Fruit fly (Drosophila melanogaster) whole organism, wandering third instar larva: ENCODE results near the gene CG15642.

Source experiments
- CrebA ChIP-seq: fragments of 200-800 bp; sonication (Bioruptor generic); optimal IDR thresholded peaks from 2 replicates; lab custom pipeline; 2016; ENCODE audit warnings: missing biosample characterization, mild to moderate bottlenecking, missing genetic modification characterization, borderline replicate concordance
- GATAd ChIP-seq: sonication (Bioruptor generic); optimal IDR thresholded peaks from 2 replicates; lab custom pipeline; 2016; ENCODE audit warnings: missing biosample characterization, missing genetic modification characterization
- Mio ChIP-seq: sonication (Bioruptor generic); optimal IDR thresholded peaks from 2 replicates; lab custom pipeline; 2016; ENCODE audit warnings: missing biosample characterization, missing genetic modification characterization
- Myc ChIP-seq: fragments of >200 bp; optimal IDR thresholded peaks from 2 replicates; lab custom pipeline; 2017
- Sp1 ChIP-seq: fragments of 200-800 bp; sonication (Bioruptor generic); optimal IDR thresholded peaks from 3 replicates; lab custom pipeline; 2019; ENCODE audit warnings: missing biosample characterization, mild to moderate bottlenecking, missing genetic modification characterization, moderate library complexity
- Vsx2 ChIP-seq: fragments of 200-300, 225-300 bp; sonication (Bioruptor generic); optimal IDR thresholded peaks from 2 replicates; lab custom pipeline; 2018; ENCODE audit warnings: missing biosample characterization, missing genetic modification characterization; ENCODE audit not compliant: partially characterized antibody
- br ChIP-seq: fragments of 200-800 bp; sonication (Bioruptor generic); optimal IDR thresholded peaks from 2 replicates; lab custom pipeline; 2016; ENCODE audit warnings: missing biosample characterization, missing genetic modification characterization
- brk ChIP-seq: fragments of 200-800 bp; sonication (Bioruptor generic); optimal IDR thresholded peaks from 2 replicates; lab custom pipeline; 2016; ENCODE audit warnings: missing biosample characterization, mild to moderate bottlenecking, missing genetic modification characterization
- ey ChIP-seq: fragments of 200-800 bp; sonication (Bioruptor generic); optimal IDR thresholded peaks from 2 replicates; lab custom pipeline; 2016; ENCODE audit warnings: missing biosample characterization, missing genetic modification characterization
- h ChIP-seq: fragments of 200-800 bp; sonication (Bioruptor generic); optimal IDR thresholded peaks from 3 replicates; lab custom pipeline; 2016; ENCODE audit warnings: missing biosample characterization, mild to moderate bottlenecking, missing genetic modification characterization
- psq ChIP-seq: fragments of 200-800 bp; sonication (Bioruptor generic); optimal IDR thresholded peaks from 3 replicates; lab custom pipeline; 2017; ENCODE audit warnings: missing biosample characterization, mild to moderate bottlenecking, missing genetic modification characterization, moderate library complexity

DNA sequence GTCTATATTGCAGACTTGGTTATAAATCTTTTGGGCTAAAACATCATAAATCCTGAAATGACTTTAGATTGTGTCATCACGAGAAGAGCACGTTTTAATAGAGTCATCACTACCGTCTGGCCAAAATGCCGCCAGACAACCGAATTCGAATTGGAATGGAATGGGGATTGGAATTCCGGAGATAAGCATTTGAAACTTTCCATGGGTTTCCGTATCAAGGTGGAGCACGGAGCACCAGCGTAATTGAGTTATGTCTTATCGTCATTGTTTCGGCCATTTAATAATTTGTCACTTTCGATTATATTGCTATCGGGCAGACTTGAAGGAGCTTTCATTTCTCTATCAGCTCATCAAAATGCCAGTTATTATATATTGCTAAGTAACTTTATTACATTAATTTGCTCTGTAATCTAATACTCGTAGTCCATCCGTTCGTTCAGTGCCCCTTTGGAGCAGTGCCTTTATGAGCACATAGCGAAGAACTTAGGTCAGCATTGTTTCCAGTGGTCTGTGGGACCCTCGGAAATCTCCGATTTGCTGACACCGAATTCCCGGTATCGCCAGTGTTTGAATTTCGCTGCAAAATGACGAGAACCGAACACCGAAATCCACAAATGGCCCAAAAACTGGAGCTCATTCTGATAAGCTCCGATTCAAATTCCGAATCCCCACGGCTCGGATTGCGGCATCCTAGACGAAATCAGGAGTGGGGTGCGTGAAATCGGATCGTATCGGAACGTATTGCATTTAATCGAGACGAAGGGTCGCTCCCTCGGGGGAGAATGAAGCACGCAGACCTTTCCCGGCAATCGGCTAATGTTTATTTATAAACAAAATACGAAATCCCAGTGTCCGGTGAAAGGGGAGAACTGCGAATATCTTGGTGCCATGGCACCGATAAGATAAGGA lies 32.7 kb upstream of the CG15642 start:
- TF ChIP-seq br (GFP tag; lab: Kevin White, UChicago) (peak; percentile 55), psq (GFP tag; lab: Kevin White, UChicago) (no peak), h (no peak), GATAd (GFP tag; lab: Kevin White, UChicago) (no peak), Mio (no peak), Myc (lab: Kevin White, UChicago) (no peak), Sp1 (GFP tag; lab: Kevin White, UChicago) (no peak), CrebA (GFP tag; lab: Kevin White, UChicago) (no peak), Vsx2 (GFP tag; lab: Kevin White, UChicago) (no peak), ey (GFP tag; lab: Kevin White, UChicago) (no peak), brk (no peak)
